Worm (Caenorhabditis elegans): ENCODE results near the gene F21D5.7.

DNA sequence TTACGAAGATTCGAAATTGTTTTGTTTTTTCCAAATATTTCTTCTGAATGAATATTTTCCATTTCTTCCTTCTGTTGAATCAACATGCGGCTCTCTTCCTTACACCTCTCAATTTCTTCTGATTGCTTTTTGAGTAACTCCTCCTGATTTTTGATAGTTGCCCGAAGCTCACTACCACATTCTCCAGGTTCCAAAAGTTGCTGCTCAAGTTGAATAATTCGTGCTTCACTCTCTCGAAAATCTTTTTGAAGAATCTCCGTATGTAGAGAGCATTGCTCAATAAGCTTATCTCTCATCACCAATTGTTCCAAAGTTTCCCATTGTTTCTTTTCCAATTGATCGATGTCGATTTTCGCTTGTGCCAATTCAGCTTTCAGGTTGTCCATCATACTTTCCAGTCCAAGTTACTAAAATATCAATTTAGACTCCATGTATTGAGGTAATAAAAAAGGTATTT is 29.3 kb upstream of the F21D5.7 start, which contains the start of gene F20C5.6:
- no peak for TF ChIP-seq ama-1 (optimal IDR thresholded peaks at IDR 0.05)
- TF ChIP-seq sptf-1 (tag; optimal IDR thresholded peaks at IDR 0.05) = no peak
- no peak for TF ChIP-seq nhr-28 (tag; optimal IDR thresholded peaks at IDR 0.05)
- TF ChIP-seq pqm-1 (tag; optimal IDR thresholded peaks at IDR 0.05) = no peak
- no peak for TF ChIP-seq nhr-47 (tag; optimal IDR thresholded peaks at IDR 0.05)
- no peak for TF ChIP-seq irx-1 (tag; optimal IDR thresholded peaks at IDR 0.05)
- no peak for TF ChIP-seq ceh-82 (tag; optimal IDR thresholded peaks at IDR 0.05)
- no peak for TF ChIP-seq lin-13 (GFP tag; optimal IDR thresholded peaks at IDR 0.05)
- no peak for TF ChIP-seq blmp-1 (tag; optimal IDR thresholded peaks at IDR 0.05)

All from whole organism, L1 larva.